Worm (Caenorhabditis elegans) whole organism, L4 larva: ENCODE results near the gene ttbk-8.2.

Experiments
- F37D6.2 ChIP-seq: sonication (generic microtip); optimal IDR thresholded peaks from 2 replicates; lab custom pipeline; 2016; ENCODE audit warnings: mild to moderate bottlenecking, missing genetic modification characterization, missing compliant biosample characterization
- F44E2.7 ChIP-seq: fragments of 200-800 bp; sonication (Bioruptor generic); IDR thresholded peaks from 2 replicates; pipeline ENCODE4 v2.1.2; 2022; ENCODE audit warnings: missing genetic modification characterization, missing compliant biosample characterization
- R02D3.7 ChIP-seq: fragments of 150-350 bp; sonication (generic microtip); optimal IDR thresholded peaks from 3 replicates; lab custom pipeline; 2014; ENCODE audit warnings: missing biosample characterization, missing genetic modification characterization
- Y75B8A.6 ChIP-seq: fragments of 200-800 bp; sonication (Bioruptor generic); IDR thresholded peaks from 2 replicates; pipeline ENCODE4 v1.3.6; 2022; ENCODE audit warnings: missing genetic modification reagents, missing genetic modification characterization, missing compliant biosample characterization
- aha-1 ChIP-seq: fragments of 150-350 bp; peaks from one replicate; lab custom pipeline; 2014; ENCODE audit warnings: missing biosample characterization, missing genetic modification characterization
- attf-4 ChIP-seq: sonication (generic microtip); optimal IDR thresholded peaks from 3 replicates; lab custom pipeline; 2017; ENCODE audit warnings: missing biosample characterization, missing genetic modification characterization
- ceh-62 ChIP-seq: sonication (generic microtip); optimal IDR thresholded peaks from 2 replicates; lab custom pipeline; 2017; ENCODE audit warnings: missing biosample characterization, missing genetic modification characterization
- ceh-82 ChIP-seq: sonication (generic microtip); optimal IDR thresholded peaks from 2 replicates; lab custom pipeline; 2017; ENCODE audit warnings: missing biosample characterization, missing genetic modification characterization
- ces-1 ChIP-seq: fragments of 150-350 bp; sonication (generic microtip); optimal IDR thresholded peaks from 4 replicates; lab custom pipeline; 2014; ENCODE audit warnings: missing biosample characterization, missing genetic modification reagents, missing genetic modification characterization
- cey-2 ChIP-seq: sonication (generic microtip); optimal IDR thresholded peaks from 3 replicates; lab custom pipeline; 2017; ENCODE audit warnings: missing genetic modification characterization, mild to moderate bottlenecking, missing compliant biosample characterization, antibody characterized with exemption, borderline replicate concordance; ENCODE audit not compliant: insufficient read depth
- ctbp-1 ChIP-seq: fragments of 200-800 bp; sonication (Bioruptor generic); IDR thresholded peaks from 2 replicates; pipeline ENCODE4 v1.3.6; 2022; ENCODE audit warnings: missing genetic modification reagents, missing genetic modification characterization, missing compliant biosample characterization
- daf-16 ChIP-seq, 3 experiments: sonication (generic microtip); optimal IDR thresholded peaks; 2 replicates each; lab custom pipeline; 2016 to 2017; ENCODE audit warnings: missing genetic modification characterization in 3 of 3, missing genetic modification reagents in 3 of 3, mild to moderate bottlenecking in 2 of 3, missing compliant biosample characterization in 2 of 3, missing biosample characterization in 1 of 3, moderate library complexity in 1 of 3
- daf-8 ChIP-seq: fragments of 200-800 bp; sonication (Bioruptor generic); IDR thresholded peaks from 2 replicates; pipeline ENCODE4 v1.3.6; 2022; ENCODE audit warnings: missing genetic modification characterization, missing compliant biosample characterization
- dmd-6 ChIP-seq: fragments of 200-800 bp; sonication (Bioruptor generic); IDR thresholded peaks from 2 replicates; pipeline ENCODE4 v1.3.6; 2022; ENCODE audit warnings: missing genetic modification reagents, missing genetic modification characterization, missing compliant biosample characterization
- dmd-9 ChIP-seq: fragments of 200-800 bp; sonication (Bioruptor generic); IDR thresholded peaks from 2 replicates; pipeline ENCODE4 v1.3.6; 2022; ENCODE audit warnings: missing genetic modification reagents, missing genetic modification characterization, missing compliant biosample characterization
- dve-1 ChIP-seq: sonication (generic microtip); optimal IDR thresholded peaks from 2 replicates; lab custom pipeline; 2017; ENCODE audit warnings: antibody characterized with exemption, mild to moderate bottlenecking, missing genetic modification characterization, missing compliant biosample characterization; ENCODE audit not compliant: insufficient read depth
- egl-27 ChIP-seq: sonication (generic microtip); optimal IDR thresholded peaks from 3 replicates; lab custom pipeline; 2017; ENCODE audit warnings: missing biosample characterization, missing genetic modification reagents, missing genetic modification characterization
- egl-43 ChIP-seq: fragments of 200-800 bp; sonication (Bioruptor generic); IDR thresholded peaks from 2 replicates; pipeline ENCODE4 v1.3.6; 2022; ENCODE audit warnings: missing genetic modification reagents, missing genetic modification characterization, missing compliant biosample characterization
- fkh-10 ChIP-seq: fragments of 150-350 bp; optimal IDR thresholded peaks from 2 replicates; lab custom pipeline; 2014; ENCODE audit warnings: missing biosample characterization, missing genetic modification reagents, missing genetic modification characterization
- hlh-11 ChIP-seq: fragments of 200-800 bp; sonication (Bioruptor generic); optimal IDR thresholded peaks from 2 replicates; lab custom pipeline; 2018; ENCODE audit warnings: mild to moderate bottlenecking, missing genetic modification characterization, missing compliant biosample characterization
- hlh-30 ChIP-seq: sonication (generic microtip); optimal IDR thresholded peaks from 2 replicates; lab custom pipeline; 2017; ENCODE audit warnings: antibody characterized with exemption, mild to moderate bottlenecking, missing genetic modification characterization, missing compliant biosample characterization; ENCODE audit not compliant: insufficient read depth
- hmg-1.1 ChIP-seq: fragments of 200-800 bp; sonication (Bioruptor generic); IDR thresholded peaks from 2 replicates; pipeline ENCODE4 v1.3.6; 2022; ENCODE audit warnings: missing genetic modification reagents, missing genetic modification characterization, missing compliant biosample characterization
- lim-7 ChIP-seq: fragments of 200-800 bp; sonication (Bioruptor generic); IDR thresholded peaks from 2 replicates; pipeline ENCODE4 v1.3.6; 2022; ENCODE audit warnings: missing genetic modification characterization, missing compliant biosample characterization
- lin-13 ChIP-seq: fragments of 150-350 bp; optimal IDR thresholded peaks from 2 replicates; lab custom pipeline; 2014; ENCODE audit warnings: missing biosample characterization, missing genetic modification reagents, missing genetic modification characterization
- lin-15B ChIP-seq: fragments of 150-350 bp; sonication (generic microtip); optimal IDR thresholded peaks from 3 replicates; lab custom pipeline; 2014; ENCODE audit warnings: missing biosample characterization, missing genetic modification characterization
- lin-29 ChIP-seq: fragments of 200-800 bp; sonication (Bioruptor generic); IDR thresholded peaks from 2 replicates; pipeline ENCODE4 v1.3.6; 2022; ENCODE audit warnings: missing genetic modification reagents, missing genetic modification characterization, missing compliant biosample characterization
- lir-3 ChIP-seq: sonication (generic microtip); optimal IDR thresholded peaks from 2 replicates; lab custom pipeline; 2016; ENCODE audit warnings: mild to moderate bottlenecking, missing genetic modification characterization, missing compliant biosample characterization
- lsy-2 ChIP-seq, 2 experiments: fragments of 150-350 bp in 1 of 2; sonication (generic microtip) in 1 of 2; optimal IDR thresholded peaks; 2 replicates each; lab custom pipeline; 2014 to 2017; ENCODE audit warnings: missing biosample characterization in 2 of 2, missing genetic modification characterization in 2 of 2
- madf-9 ChIP-seq: fragments of 200-800 bp; sonication (Bioruptor generic); conservative IDR thresholded peaks from 2 replicates; pipeline ENCODE4 v1.3.6; 2022; ENCODE audit warnings: missing genetic modification reagents, missing genetic modification characterization, missing compliant biosample characterization
- mdt-29 ChIP-seq: fragments of 200-800 bp; sonication (Bioruptor generic); IDR thresholded peaks from 2 replicates; pipeline ENCODE4 v1.3.6; 2022; ENCODE audit warnings: missing genetic modification reagents, missing genetic modification characterization, missing compliant biosample characterization
- mep-1 ChIP-seq: fragments of 150-350 bp; sonication (generic microtip); optimal IDR thresholded peaks from 3 replicates; lab custom pipeline; 2014; ENCODE audit warnings: missing biosample characterization, missing genetic modification characterization
- nhr-10 ChIP-seq: fragments of 150-350 bp; optimal IDR thresholded peaks from 2 replicates; lab custom pipeline; 2014; ENCODE audit warnings: missing biosample characterization, missing genetic modification characterization
- nhr-102 ChIP-seq: sonication (generic microtip); optimal IDR thresholded peaks from 2 replicates; lab custom pipeline; 2016; ENCODE audit warnings: mild to moderate bottlenecking, missing genetic modification characterization, moderate library complexity, missing compliant biosample characterization
- nhr-11 ChIP-seq: fragments of 150-350 bp; optimal IDR thresholded peaks from 2 replicates; lab custom pipeline; 2014; ENCODE audit warnings: missing biosample characterization, missing genetic modification characterization
- nhr-28 ChIP-seq: fragments of 150-350 bp; optimal IDR thresholded peaks from 2 replicates; lab custom pipeline; 2014; ENCODE audit warnings: missing biosample characterization, missing genetic modification characterization
- nhr-42 ChIP-seq: fragments of 200-800 bp; sonication (Bioruptor generic); IDR thresholded peaks from 2 replicates; pipeline ENCODE4 v1.3.6; 2022; ENCODE audit warnings: missing genetic modification characterization, missing compliant biosample characterization
- nhr-48 ChIP-seq: sonication (generic microtip); optimal IDR thresholded peaks from 2 replicates; lab custom pipeline; 2016; ENCODE audit warnings: mild to moderate bottlenecking, missing genetic modification characterization, missing compliant biosample characterization
- nhr-77 ChIP-seq: fragments of 150-350 bp; optimal IDR thresholded peaks from 2 replicates; lab custom pipeline; 2014; ENCODE audit warnings: missing biosample characterization, missing genetic modification characterization
- pha-4 ChIP-seq, 2 experiments: fragments of 150-350 bp in 1 of 2; fragments of 200-800 bp in 1 of 2; sonication (Bioruptor generic) in 1 of 2; IDR thresholded peaks in 1 of 2; optimal IDR thresholded peaks in 1 of 2; 2 replicates each; pipeline versions ENCODE4 v1.3.6 to Lab custom; 2014 to 2022; ENCODE audit warnings: missing genetic modification characterization in 2 of 2, missing genetic modification reagents in 2 of 2, missing biosample characterization in 1 of 2, missing compliant biosample characterization in 1 of 2
- php-3 ChIP-seq: fragments of 200-800 bp; sonication (Bioruptor generic); IDR thresholded peaks from 2 replicates; pipeline ENCODE4 v1.3.6; 2022; ENCODE audit warnings: missing genetic modification reagents, missing genetic modification characterization, missing compliant biosample characterization
- rbr-2 ChIP-seq: sonication (generic microtip); optimal IDR thresholded peaks from 2 replicates; lab custom pipeline; 2016; ENCODE audit warnings: missing genotype, missing genetic modification characterization, missing compliant biosample characterization
- skn-1 ChIP-seq: fragments of 150-350 bp; optimal IDR thresholded peaks from 2 replicates; lab custom pipeline; 2014; ENCODE audit warnings: missing biosample characterization, missing genetic modification characterization
- spr-1 ChIP-seq: sonication (generic microtip); optimal IDR thresholded peaks from 2 replicates; lab custom pipeline; 2016; ENCODE audit warnings: mild to moderate bottlenecking, missing genetic modification characterization, missing compliant biosample characterization
- tag-97 ChIP-seq: fragments of 200-800 bp; sonication (Bioruptor generic); IDR thresholded peaks from 2 replicates; pipeline ENCODE4 v1.3.6; 2022; ENCODE audit warnings: missing genetic modification characterization, missing compliant biosample characterization
- unc-62 ChIP-seq, 3 experiments: fragments of 150-350 bp in 1 of 3; sonication (generic microtip); optimal IDR thresholded peaks in 2 of 3; peaks in 1 of 3; 1 replicate in 1 of 3; 2 replicates in 2 of 3; lab custom pipeline; 2014 to 2017; ENCODE audit warnings: missing biosample characterization in 3 of 3, missing genetic modification characterization in 3 of 3, missing genetic modification reagents in 3 of 3, missing genotype in 1 of 3
- vab-7 ChIP-seq: fragments of 200-800 bp; sonication (Bioruptor generic); IDR thresholded peaks from 2 replicates; pipeline ENCODE4 v1.3.6; 2022; ENCODE audit warnings: missing genetic modification reagents, missing genetic modification characterization, missing compliant biosample characterization
- zag-1 ChIP-seq: fragments of 150-350 bp; optimal IDR thresholded peaks from 2 replicates; lab custom pipeline; 2014; ENCODE audit warnings: missing biosample characterization, missing genetic modification characterization
- zfp-2 ChIP-seq: sonication (generic microtip); optimal IDR thresholded peaks from 2 replicates; lab custom pipeline; 2016; ENCODE audit warnings: mild to moderate bottlenecking, missing genetic modification characterization, missing compliant biosample characterization
- zfp-3 ChIP-seq: fragments of 200-800 bp; sonication (Bioruptor generic); conservative IDR thresholded peaks from 2 replicates; pipeline ENCODE4 v1.3.6; 2022; ENCODE audit warnings: missing genetic modification reagents, missing genetic modification characterization, missing compliant biosample characterization
- zip-2 ChIP-seq: fragments of 150-350 bp; optimal IDR thresholded peaks from 2 replicates; lab custom pipeline; 2014; ENCODE audit warnings: missing biosample characterization, missing genetic modification characterization

Gene ttbk-8.2

DNA sequence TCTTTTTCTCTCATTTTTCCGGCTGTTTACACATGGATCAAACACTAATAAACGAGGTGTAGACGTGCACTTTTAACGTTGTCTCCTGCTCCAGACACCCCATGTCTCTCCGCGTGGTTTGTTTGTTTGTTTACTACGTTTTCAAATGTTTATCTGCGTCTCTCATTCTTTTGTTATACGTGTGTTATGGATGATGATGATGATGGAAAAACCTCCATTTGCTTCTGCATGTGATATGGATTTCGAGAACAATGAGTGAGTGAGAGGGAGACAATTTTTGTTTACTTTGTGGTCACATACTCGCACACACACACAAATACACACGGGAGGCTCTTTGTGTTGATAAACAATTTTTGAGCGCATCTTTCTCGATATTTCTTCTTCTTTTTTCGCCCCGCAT lies 27.3 kb upstream of the ttbk-8.2 start (continued):
- no peak for TF ChIP-seq lin-13 (GFP tag; lab: Kevin White, UChicago)
- no peak for TF ChIP-seq zfp-2
- no peak for TF ChIP-seq madf-9 (GFP tag; lab: Robert Waterston, UW)
- no peak for TF ChIP-seq R02D3.7 (tag; lab: Kevin White, UChicago)
- peak; percentile 53 for TF ChIP-seq dmd-6 (GFP tag; lab: Robert Waterston, UW)
- TF ChIP-seq nhr-102 (tag; lab: Kevin White, UChicago) = peak; percentile 62
- TF ChIP-seq mdt-29 = peak; percentile 65
- TF ChIP-seq tag-97 = 0 out of 2 replicates have a peak, but pooled peaks have one; percentile 49
- peak; percentile 53 for TF ChIP-seq nhr-48 (tag; lab: Kevin White, UChicago)
- 0 out of 2 replicates have a peak, but pooled peaks have one; percentile 22 for TF ChIP-seq hmg-1.1 (GFP tag; lab: Robert Waterston, UW)
- TF ChIP-seq ces-1 = no peak
- no peak for TF ChIP-seq attf-4
- TF ChIP-seq rbr-2 = peak; percentile 69
- no peak for TF ChIP-seq cey-2 (tag; lab: Kevin White, UChicago)
- no peak for TF ChIP-seq skn-1 (tag; lab: Kevin White, UChicago)
- no peak for TF ChIP-seq ceh-62
- TF ChIP-seq Y75B8A.6 (GFP tag; lab: Robert Waterston, UW) = no peak
- no peak for TF ChIP-seq ctbp-1 (GFP tag; lab: Robert Waterston, UW)
- TF ChIP-seq daf-8 (GFP tag; lab: Robert Waterston, UW) = no peak
- no peak for TF ChIP-seq lir-3 (tag; lab: Kevin White, UChicago)
- TF ChIP-seq zag-1 (tag; lab: Kevin White, UChicago) = no peak
- peak; percentile 30 for TF ChIP-seq nhr-77 (tag; lab: Kevin White, UChicago)
- peak; percentile 98 for TF ChIP-seq dve-1
- TF ChIP-seq vab-7 (GFP tag; lab: Robert Waterston, UW) = no peak
- TF ChIP-seq hlh-11 (tag; lab: Kevin White, UChicago) = peak; percentile 92
- peak in 1 of 2 experiments; percentile 67 for TF ChIP-seq unc-62 (GFP tag; optimal IDR thresholded peaks at IDR 0.05 in 1 of 2; lab: Kevin White, UChicago)
- TF ChIP-seq unc-62 (tag; optimal IDR thresholded peaks at IDR 0.05; lab: Kevin White, UChicago) = no peak
- TF ChIP-seq lim-7 (GFP tag; lab: Robert Waterston, UW) = no peak
- TF ChIP-seq F37D6.2 = peak; percentile 29
- TF ChIP-seq nhr-42 (GFP tag; lab: Robert Waterston, UW) = peak; percentile 15; the same call in 1 of the 2 replicates
- TF ChIP-seq php-3 (GFP tag; lab: Robert Waterston, UW) = peak; percentile 27; the same call in 1 of the 2 replicates
- TF ChIP-seq spr-1 = peak; percentile 32
- peak; percentile 51 for TF ChIP-seq nhr-28 (tag; lab: Kevin White, UChicago)
- TF ChIP-seq zip-2 (tag; lab: Kevin White, UChicago) = no peak
- peak; percentile 66 to 98 for TF ChIP-seq daf-16 (GFP tag; optimal IDR thresholded peaks at IDR 0.05; lab: Kevin White, UChicago)
- TF ChIP-seq daf-16 (tag; optimal IDR thresholded peaks at IDR 0.05; lab: Kevin White, UChicago) = peak; percentile 99
- TF ChIP-seq dmd-9 (GFP tag; lab: Robert Waterston, UW) = no peak
- TF ChIP-seq egl-27 (tag; lab: Kevin White, UChicago) = no peak
- TF ChIP-seq mep-1 = peak; percentile 82
- no peak for TF ChIP-seq nhr-10
- TF ChIP-seq F44E2.7 = no peak
- no peak for TF ChIP-seq lin-29 (GFP tag; lab: Robert Waterston, UW)
- TF ChIP-seq lin-15B (tag; lab: Kevin White, UChicago) = no peak
- TF ChIP-seq hlh-30 = peak; percentile 98
- peak; percentile 4 for TF ChIP-seq fkh-10 (GFP tag; lab: Kevin White, UChicago)
- TF ChIP-seq zfp-3 (GFP tag; lab: Robert Waterston, UW) = no peak
- TF ChIP-seq ceh-82 (tag; lab: Kevin White, UChicago) = no peak
- TF ChIP-seq aha-1 (tag; lab: Kevin White, UChicago) = peak; percentile 98
- TF ChIP-seq pha-4 (GFP tag; IDR thresholded peaks at IDR 0.05; lab: Robert Waterston, UW) = peak; percentile 84
- TF ChIP-seq pha-4 (tag; optimal IDR thresholded peaks at IDR 0.05; lab: Kevin White, UChicago) = peak; percentile 98
- TF ChIP-seq lsy-2 (tag; optimal IDR thresholded peaks at IDR 0.05; lab: Kevin White, UChicago) = peak; percentile 39 to 84
- TF ChIP-seq nhr-11 (tag; lab: Kevin White, UChicago) = peak; percentile 92
- TF ChIP-seq egl-43 (GFP tag; lab: Robert Waterston, UW) = peak; percentile 41; the same call in 1 of the 2 replicates
